Worm (Caenorhabditis elegans) whole organism, L3 larva: ENCODE results near the gene degl-2.

Source experiments
- R02D3.7 ChIP-seq: fragments of 150-350 bp; optimal IDR thresholded peaks from 2 replicates; lab custom pipeline; 2014; ENCODE audit warnings: missing biosample characterization, missing genetic modification characterization
- ZK546.5 ChIP-seq: sonication (generic microtip); optimal IDR thresholded peaks from 2 replicates; lab custom pipeline; 2017; ENCODE audit warnings: missing biosample characterization, missing genetic modification characterization
- aly-2 ChIP-seq: fragments of 150-350 bp; optimal IDR thresholded peaks from 2 replicates; lab custom pipeline; 2014; ENCODE audit warnings: missing biosample characterization, missing genetic modification characterization
- ama-1 ChIP-seq: fragments of 150-350 bp; optimal IDR thresholded peaks from 2 replicates; lab custom pipeline; 2018
- ceh-16 ChIP-seq: sonication (generic microtip); optimal IDR thresholded peaks from 2 replicates; lab custom pipeline; 2017; ENCODE audit warnings: missing biosample characterization, missing genetic modification characterization
- ceh-28 ChIP-seq: fragments of 150-350 bp; optimal IDR thresholded peaks from 2 replicates; lab custom pipeline; 2014; ENCODE audit warnings: missing biosample characterization, missing genetic modification reagents, missing genetic modification characterization
- ceh-9 ChIP-seq: sonication (generic microtip); optimal IDR thresholded peaks from 2 replicates; lab custom pipeline; 2018; ENCODE audit warnings: missing biosample characterization, missing genetic modification characterization
- daf-12 ChIP-seq: fragments of 150-350 bp; optimal IDR thresholded peaks from 2 replicates; lab custom pipeline; 2014; ENCODE audit warnings: missing biosample characterization, missing genetic modification reagents, missing genetic modification characterization
- egl-27 ChIP-seq: sonication (generic microtip); optimal IDR thresholded peaks from 4 replicates; lab custom pipeline; 2017; ENCODE audit warnings: missing biosample characterization, missing genetic modification reagents, missing genetic modification characterization
- elt-1 ChIP-seq: fragments of 150-350 bp; optimal IDR thresholded peaks from 2 replicates; lab custom pipeline; 2014; ENCODE audit warnings: missing biosample characterization, missing genetic modification characterization
- elt-3 ChIP-seq, 3 experiments: fragments of 150-350 bp in 1 of 3; sonication (generic microtip) in 2 of 3; optimal IDR thresholded peaks; 2 replicates in 2 of 3; 4 replicates in 1 of 3; lab custom pipeline; 2014 to 2017; ENCODE audit warnings: missing biosample characterization in 3 of 3, missing genetic modification characterization in 3 of 3
- eor-1 ChIP-seq, 2 experiments: fragments of 150-350 bp; optimal IDR thresholded peaks; 2 replicates each; lab custom pipeline; 2014 to 2018; ENCODE audit warnings: missing biosample characterization in 2 of 2, missing genetic modification characterization in 2 of 2
- fkh-10 ChIP-seq: sonication (generic microtip); optimal IDR thresholded peaks from 2 replicates; lab custom pipeline; 2017; ENCODE audit warnings: missing biosample characterization, missing genetic modification reagents, missing genetic modification characterization
- fkh-2 ChIP-seq: fragments of 150-350 bp; optimal IDR thresholded peaks from 2 replicates; lab custom pipeline; 2014; ENCODE audit warnings: missing biosample characterization, missing genetic modification reagents, missing genetic modification characterization
- fos-1 ChIP-seq: fragments of 150-350 bp; optimal IDR thresholded peaks from 2 replicates; lab custom pipeline; 2014; ENCODE audit warnings: missing biosample characterization, missing genetic modification characterization
- hmg-11 ChIP-seq: sonication (generic microtip); optimal IDR thresholded peaks from 2 replicates; lab custom pipeline; 2016; ENCODE audit warnings: missing genetic modification characterization, missing compliant biosample characterization
- lin-15B ChIP-seq: fragments of 150-350 bp; optimal IDR thresholded peaks from 2 replicates; lab custom pipeline; 2014; ENCODE audit warnings: missing biosample characterization, missing genetic modification characterization
- lsy-12 ChIP-seq: sonication (generic microtip); optimal IDR thresholded peaks from 2 replicates; lab custom pipeline; 2016; ENCODE audit warnings: mild to moderate bottlenecking, missing genetic modification characterization, missing compliant biosample characterization
- mdl-1 ChIP-seq: fragments of 150-350 bp; optimal IDR thresholded peaks from 2 replicates; lab custom pipeline; 2014; ENCODE audit warnings: missing biosample characterization, missing genetic modification characterization
- mml-1 ChIP-seq: fragments of 150-350 bp; sonication (generic microtip); optimal IDR thresholded peaks from 3 replicates; lab custom pipeline; 2014; ENCODE audit warnings: missing biosample characterization, missing genetic modification characterization
- nfya-1 ChIP-seq: sonication (generic microtip); optimal IDR thresholded peaks from 2 replicates; lab custom pipeline; 2017; ENCODE audit warnings: missing genetic modification characterization, mild to moderate bottlenecking, missing compliant biosample characterization, antibody characterized with exemption, moderate library complexity; ENCODE audit not compliant: insufficient read depth
- nhr-11 ChIP-seq: fragments of 150-350 bp; optimal IDR thresholded peaks from 2 replicates; lab custom pipeline; 2014; ENCODE audit warnings: missing biosample characterization, missing genetic modification characterization
- nhr-12 ChIP-seq: fragments of 150-350 bp; optimal IDR thresholded peaks from 2 replicates; lab custom pipeline; 2014; ENCODE audit warnings: missing biosample characterization, missing genetic modification characterization
- nhr-23 ChIP-seq: fragments of 150-350 bp; optimal IDR thresholded peaks from 2 replicates; lab custom pipeline; 2014; ENCODE audit warnings: missing biosample characterization, missing genetic modification reagents, missing genetic modification characterization
- nhr-25 ChIP-seq: sonication (generic microtip); optimal IDR thresholded peaks from 2 replicates; lab custom pipeline; 2017; ENCODE audit warnings: missing biosample characterization, missing genetic modification characterization
- nhr-28 ChIP-seq: fragments of 150-350 bp; optimal IDR thresholded peaks from 2 replicates; lab custom pipeline; 2014; ENCODE audit warnings: missing biosample characterization, missing genetic modification characterization
- nhr-43 ChIP-seq: sonication (generic microtip); optimal IDR thresholded peaks from 2 replicates; lab custom pipeline; 2016; ENCODE audit warnings: mild to moderate bottlenecking, missing genetic modification characterization, missing compliant biosample characterization; ENCODE audit not compliant: poor library complexity, severe bottlenecking
- nhr-76 ChIP-seq: fragments of 150-350 bp; sonication (generic microtip); optimal IDR thresholded peaks from 5 replicates; lab custom pipeline; 2014; ENCODE audit warnings: missing biosample characterization, missing genetic modification characterization
- pha-4 ChIP-seq: fragments of 150-350 bp; optimal IDR thresholded peaks from 2 replicates; lab custom pipeline; 2014; ENCODE audit warnings: missing biosample characterization, missing genetic modification reagents, missing genetic modification characterization
- skn-1 ChIP-seq: fragments of 150-350 bp; optimal IDR thresholded peaks from 2 replicates; lab custom pipeline; 2014; ENCODE audit warnings: missing biosample characterization, missing genetic modification characterization
- tbx-2 ChIP-seq: sonication (generic microtip); optimal IDR thresholded peaks from 2 replicates; lab custom pipeline; 2016; ENCODE audit warnings: mild to moderate bottlenecking, missing genetic modification characterization, missing compliant biosample characterization
- unc-39 ChIP-seq: sonication (generic microtip); optimal IDR thresholded peaks from 4 replicates; lab custom pipeline; 2017; ENCODE audit warnings: missing biosample characterization, missing genetic modification characterization
- zag-1 ChIP-seq: fragments of 150-350 bp; optimal IDR thresholded peaks from 2 replicates; lab custom pipeline; 2014; ENCODE audit warnings: missing biosample characterization, missing genetic modification characterization
- ztf-11 ChIP-seq: fragments of 150-350 bp; optimal IDR thresholded peaks from 2 replicates; lab custom pipeline; 2014; ENCODE audit warnings: missing biosample characterization, missing genetic modification characterization
- ztf-4 ChIP-seq: fragments of 150-350 bp; optimal IDR thresholded peaks from 2 replicates; lab custom pipeline; 2014; ENCODE audit warnings: missing biosample characterization, missing genetic modification characterization

The degl-2 gene

ce11 chrIV:9610923-9611322 is 32.4 kb upstream of the degl-2 start:
- TF ChIP-seq R02D3.7 (tag; lab: Kevin White, UChicago) (no peak), elt-1 (tag; lab: Kevin White, UChicago) (peak; percentile 92), nhr-76 (tag; lab: Kevin White, UChicago) (no peak), nhr-25 (peak; percentile 4), tbx-2 (no peak), nhr-43 (no peak), mdl-1 (tag; lab: Kevin White, UChicago) (no peak)
- TF ChIP-seq, all 47 proteins: peak for 2

DNA sequence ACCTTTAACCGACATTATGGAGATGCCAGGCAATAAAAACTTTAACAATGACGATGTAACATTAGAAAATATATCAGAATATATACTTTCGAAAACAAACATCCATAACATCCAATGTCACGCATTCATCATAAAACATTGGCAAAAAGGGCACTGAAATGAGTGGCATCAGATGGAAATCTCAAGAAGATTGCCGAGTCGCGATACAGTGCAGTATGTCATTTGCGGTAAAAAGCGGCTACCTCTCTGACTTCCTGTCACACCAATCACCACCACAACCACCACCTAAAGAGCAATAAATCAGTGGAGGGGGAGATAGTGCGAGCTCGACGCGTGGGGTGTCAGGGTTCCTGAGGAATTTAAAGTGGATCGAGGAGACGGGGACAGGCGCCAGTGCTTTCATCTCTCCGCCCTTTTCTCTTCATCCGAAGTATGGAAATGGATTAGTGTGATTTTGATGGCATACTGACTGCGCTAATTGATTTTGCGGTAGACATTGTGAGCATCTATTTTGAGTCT is 30.2 kb upstream of the degl-2 start:
- TF ChIP-seq pha-4 (tag; lab: Kevin White, UChicago) (no peak), nhr-12 (no peak), elt-1 (tag; lab: Kevin White, UChicago) (peak; percentile 92), nhr-43 (no peak), skn-1 (tag; lab: Kevin White, UChicago) (no peak)

ce11 chrIV:9614060-9614459 is 29.2 kb upstream of the degl-2 start:
- TF ChIP-seq fkh-10, result no peak
- peak; percentile 22 for TF ChIP-seq nhr-23 (tag; lab: Kevin White, UChicago)
- peak; percentile 99 for TF ChIP-seq elt-1 (tag; lab: Kevin White, UChicago)

- TF ChIP-seq R02D3.7 (tag; lab: Kevin White, UChicago) (no peak), elt-3 (tag; optimal IDR thresholded peaks at IDR 0.05; lab: Kevin White, UChicago) (no peak), nhr-23 (tag; lab: Kevin White, UChicago) (no peak), ceh-16 (tag; lab: Kevin White, UChicago) (no peak), pha-4 (tag; lab: Kevin White, UChicago) (no peak), hmg-11 (no peak), nhr-25 (no peak), ZK546.5 (tag; lab: Kevin White, UChicago) (no peak), nhr-43 (no peak), egl-27 (tag; lab: Kevin White, UChicago) (no peak), fkh-10 (no peak), nhr-12 (no peak), ztf-4 (tag; lab: Kevin White, UChicago) (no peak), zag-1 (no peak), ceh-9 (tag; lab: Kevin White, UChicago) (no peak), elt-1 (tag; lab: Kevin White, UChicago) (no peak), ztf-11 (tag; lab: Kevin White, UChicago) (no peak), nhr-28 (tag; lab: Kevin White, UChicago) (no peak), nhr-11 (no peak), eor-1 (tag; optimal IDR thresholded peaks at IDR 0.05; lab: Kevin White, UChicago) (no peak)
Measured at ce11 chrIV:9614695-9615094, 28.6 kb upstream of the degl-2 start, which contains the start of gene elt-1. TSS of gene elt-1 (plus strand) at chrIV:9614995.

DNA sequence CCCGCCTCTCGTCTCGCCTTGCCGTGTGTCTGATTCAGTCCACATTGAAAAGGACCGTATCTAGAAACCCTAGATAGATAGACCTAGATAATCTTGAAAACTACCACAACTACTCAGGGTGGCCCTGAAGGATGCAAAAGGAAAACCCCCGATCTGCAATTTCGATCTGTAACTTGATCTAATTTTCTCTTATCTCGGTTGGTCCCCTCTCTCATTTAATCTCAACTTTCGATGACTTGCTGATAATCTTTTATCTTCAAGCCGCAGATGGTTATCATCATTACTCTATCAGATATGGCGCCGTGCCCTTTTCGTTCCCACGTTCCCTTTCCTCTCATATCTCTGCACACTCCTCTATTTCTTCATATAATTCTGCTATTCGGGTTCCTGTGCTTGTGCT is 27.8 kb upstream of the degl-2 start:
- TF ChIP-seq eor-1 (tag; optimal IDR thresholded peaks at IDR 0.05; lab: Kevin White, UChicago) (no peak), fkh-2 (tag; lab: Kevin White, UChicago) (no peak), pha-4 (tag; lab: Kevin White, UChicago) (no peak), nhr-23 (tag; lab: Kevin White, UChicago) (peak; percentile 86), R02D3.7 (tag; lab: Kevin White, UChicago) (no peak), elt-1 (tag; lab: Kevin White, UChicago) (peak; percentile 100), nhr-11 (no peak), nhr-25 (peak; percentile 67), unc-39 (tag; lab: Kevin White, UChicago) (no peak), ceh-28 (tag; lab: Kevin White, UChicago) (no peak), lin-15B (tag; lab: Kevin White, UChicago) (no peak), mml-1 (tag; lab: Kevin White, UChicago) (no peak), nhr-28 (tag; lab: Kevin White, UChicago) (no peak), nhr-76 (tag; lab: Kevin White, UChicago) (no peak), aly-2 (tag; lab: Kevin White, UChicago) (no peak), hmg-11 (no peak), lsy-12 (peak; percentile 23), ceh-16 (tag; lab: Kevin White, UChicago) (peak; percentile 47), ama-1 (lab: Kevin White, UChicago) (no peak), nfya-1 (tag; lab: Kevin White, UChicago) (no peak), daf-12 (no peak), nhr-12 (no peak), nhr-43 (no peak), egl-27 (tag; lab: Kevin White, UChicago) (no peak), fkh-10 (no peak), fos-1 (tag; lab: Kevin White, UChicago) (no peak)
